Worm (Caenorhabditis elegans): ENCODE measurements around the gene F32E10.5.

Gene F32E10.5

DNA sequence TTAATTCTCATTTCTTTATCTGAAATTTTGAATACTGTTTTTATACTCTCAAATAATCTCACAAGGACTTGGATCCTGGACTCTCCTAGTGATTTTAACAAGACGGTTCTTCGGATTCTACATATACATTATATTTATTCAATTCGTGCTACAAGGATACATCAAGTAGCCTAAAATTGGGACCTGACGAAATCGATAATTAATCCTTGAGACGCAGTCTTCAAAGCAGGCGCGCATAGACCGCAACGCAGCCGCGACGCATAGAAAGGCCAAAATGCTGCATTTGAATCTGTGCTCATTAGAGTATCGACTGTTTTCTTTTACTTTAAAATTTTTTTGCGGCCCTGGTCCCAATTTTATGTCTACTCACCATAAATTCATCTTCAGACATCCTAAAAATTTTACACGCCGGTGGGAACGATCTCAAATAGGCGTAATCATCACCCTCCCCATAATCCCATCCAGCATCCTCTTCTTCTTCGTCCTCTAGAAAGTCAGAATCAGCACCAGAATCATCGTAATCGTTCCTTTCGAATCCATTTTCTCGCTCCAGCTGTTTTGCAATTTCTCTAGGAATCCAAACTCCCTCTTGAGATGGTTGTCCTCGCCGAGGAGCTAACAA is 2.9 kb downstream of the F32E10.5 start, which contains the start of gene cec-4:
Gene cec-4 (plus strand): TSS at position 572 of the 622 bp plus-strand sequence.
- TF ChIP-seq ztf-11 (tag; optimal IDR thresholded peaks at IDR 0.05) (no peak), unc-55 (GFP tag; optimal IDR thresholded peaks at IDR 0.05) (peak; percentile 14), aly-2 (tag; optimal IDR thresholded peaks at IDR 0.05) (no peak), fos-1 (tag; optimal IDR thresholded peaks at IDR 0.05) (no peak), peb-1 (tag; optimal IDR thresholded peaks at IDR 0.05) (no peak), ZK546.5 (tag; optimal IDR thresholded peaks at IDR 0.05) (no peak), nhr-21 (tag; optimal IDR thresholded peaks at IDR 0.05) (no peak), elt-3 (tag; optimal IDR thresholded peaks at IDR 0.05) (no peak), snpc-4 (tag; optimal IDR thresholded peaks at IDR 0.05) (no peak)

ce11 chrIV:7573944-7574343 is 4.2 kb downstream of the F32E10.5 start:
- TF ChIP-seq nhr-77 (tag; optimal IDR thresholded peaks at IDR 0.05), result no peak
- no peak for TF ChIP-seq ceh-82 (tag; optimal IDR thresholded peaks at IDR 0.05)
- no peak for TF ChIP-seq ztf-1 (GFP tag; conservative IDR thresholded peaks at IDR 0.05)
- TF ChIP-seq ama-1 (optimal IDR thresholded peaks at IDR 0.05), result peak; percentile 11
- TF ChIP-seq lin-39 (tag; optimal IDR thresholded peaks at IDR 0.05), result no peak
- no peak for TF ChIP-seq unc-62 (GFP tag; optimal IDR thresholded peaks at IDR 0.05)
- TF ChIP-seq R02D3.7 (tag; optimal IDR thresholded peaks at IDR 0.05), result no peak
- no peak for TF ChIP-seq alr-1 (tag; optimal IDR thresholded peaks at IDR 0.05)
- no peak for TF ChIP-seq mbf-1 (tag; optimal IDR thresholded peaks at IDR 0.05)
- TF ChIP-seq nhr-25 (tag; optimal IDR thresholded peaks at IDR 0.05), result peak; percentile 59
- TF ChIP-seq snpc-4 (tag; optimal IDR thresholded peaks at IDR 0.05), result no peak
- peak; percentile 66 for TF ChIP-seq crh-2 (tag; optimal IDR thresholded peaks at IDR 0.05)
- no peak for TF ChIP-seq nhr-237 (tag; optimal IDR thresholded peaks at IDR 0.05)
- TF ChIP-seq skn-1 (tag; optimal IDR thresholded peaks at IDR 0.05), result no peak
- TF ChIP-seq elt-1 (tag; optimal IDR thresholded peaks at IDR 0.05), result no peak
- peak; percentile 66 for TF ChIP-seq gmeb-1 (tag; optimal IDR thresholded peaks at IDR 0.05)
- peak; percentile 83 for TF ChIP-seq nhr-129 (tag; optimal IDR thresholded peaks at IDR 0.05)
- peak; percentile 30 for TF ChIP-seq mab-5 (tag; optimal IDR thresholded peaks at IDR 0.05)
- TF ChIP-seq nhr-12 (tag; optimal IDR thresholded peaks at IDR 0.05), result no peak
- peak; percentile 28 for TF ChIP-seq nhr-10 (tag; optimal IDR thresholded peaks at IDR 0.05)
- peak; percentile 51 for TF ChIP-seq ztf-4 (tag; optimal IDR thresholded peaks at IDR 0.05)
- peak; percentile 63 for TF ChIP-seq F13H6.1 (tag; optimal IDR thresholded peaks at IDR 0.05)
- TF ChIP-seq ztf-11 (tag; optimal IDR thresholded peaks at IDR 0.05), result no peak
- no peak for TF ChIP-seq elt-3 (tag; optimal IDR thresholded peaks at IDR 0.05)
- no peak for TF ChIP-seq peb-1 (tag; optimal IDR thresholded peaks at IDR 0.05)
- TF ChIP-seq unc-39 (tag; optimal IDR thresholded peaks at IDR 0.05), result no peak
- TF ChIP-seq ZK546.5 (tag; optimal IDR thresholded peaks at IDR 0.05), result no peak
- no peak for TF ChIP-seq nhr-23 (tag; optimal IDR thresholded peaks at IDR 0.05)
- TF ChIP-seq aly-2 (tag; optimal IDR thresholded peaks at IDR 0.05), result no peak
- TF ChIP-seq C34F6.9 (tag; optimal IDR thresholded peaks at IDR 0.05), result peak; percentile 71
- TF ChIP-seq nhr-6 (tag; optimal IDR thresholded peaks at IDR 0.05), result peak; percentile 36
- peak; percentile 79 for TF ChIP-seq sma-9 (GFP tag; optimal IDR thresholded peaks at IDR 0.05)
- no peak for TF ChIP-seq sma-9 (tag; optimal IDR thresholded peaks at IDR 0.05)
- peak; percentile 77 for TF ChIP-seq sma-3 (GFP tag; optimal IDR thresholded peaks at IDR 0.05)
- TF ChIP-seq nhr-21 (tag; optimal IDR thresholded peaks at IDR 0.05), result peak; percentile 79
- peak; percentile 70 for TF ChIP-seq Y55F3AM.14 (GFP tag; optimal IDR thresholded peaks at IDR 0.05)
- peak; percentile 62 for TF ChIP-seq egl-27 (tag; optimal IDR thresholded peaks at IDR 0.05)
- no peak for TF ChIP-seq dmd-4 (tag; optimal IDR thresholded peaks at IDR 0.05)
- TF ChIP-seq unc-55 (GFP tag; optimal IDR thresholded peaks at IDR 0.05), result peak; percentile 78
- TF ChIP-seq nhr-11 (tag; optimal IDR thresholded peaks at IDR 0.05), result no peak
- peak; percentile 10 for TF ChIP-seq lin-11 (tag; optimal IDR thresholded peaks at IDR 0.05)
- TF ChIP-seq lin-13 (GFP tag; optimal IDR thresholded peaks at IDR 0.05), result peak; percentile 50
- TF ChIP-seq ceh-16 (tag; optimal IDR thresholded peaks at IDR 0.05), result no peak
- peak; percentile 83 for TF ChIP-seq sem-4 (tag; optimal IDR thresholded peaks at IDR 0.05)
- TF ChIP-seq zag-1 (tag; optimal IDR thresholded peaks at IDR 0.05), result peak; percentile 45
- TF ChIP-seq mdl-1 (tag; optimal IDR thresholded peaks at IDR 0.05), result no peak
- peak; percentile 22 for TF ChIP-seq blmp-1 (tag; optimal IDR thresholded peaks at IDR 0.05; ENCODE audit: insufficient read depth)
- peak; percentile 60 to 77 for TF ChIP-seq lsy-2 (tag; optimal IDR thresholded peaks at IDR 0.05)
- TF ChIP-seq fos-1 (tag; optimal IDR thresholded peaks at IDR 0.05), result peak; percentile 72
